Fruit fly (Drosophila melanogaster) whole organism, embryonic: ENCODE results near the gene CG8329.

Experiments used
- Ada2b ChIP-seq: fragments of 200-800 bp; sonication (Bioruptor generic); IDR thresholded peaks from 2 replicates; pipeline ENCODE4 v1.3.6; 2022; ENCODE audit warnings: missing biosample characterization, missing genetic modification characterization
- Aef1 ChIP-seq: fragments of 200-800 bp; sonication (Bioruptor generic); IDR thresholded peaks from 3 replicates; pipeline ENCODE4 v1.3.6; 2022; ENCODE audit warnings: missing biosample characterization, missing genetic modification characterization
- Asciz ChIP-seq: fragments of 200-800 bp; sonication (Bioruptor generic); optimal IDR thresholded peaks from 2 replicates; lab custom pipeline; 2017; ENCODE audit warnings: missing biosample characterization, mild to moderate bottlenecking, missing genetic modification characterization, missing genetic modification reagents
- CG10209 ChIP-seq: fragments of 200-800 bp; sonication (Bioruptor generic); optimal IDR thresholded peaks from 3 replicates; lab custom pipeline; 2017; ENCODE audit warnings: missing biosample characterization, mild to moderate bottlenecking, missing genetic modification characterization, missing genetic modification reagents
- CG12219 ChIP-seq: fragments of 200-800 bp; sonication (Bioruptor generic); optimal IDR thresholded peaks from 3 replicates; lab custom pipeline; 2018; ENCODE audit warnings: missing biosample characterization, mild to moderate bottlenecking, missing genetic modification characterization
- CG12942 ChIP-seq: fragments of 200-800 bp; sonication (Bioruptor generic); optimal IDR thresholded peaks from 3 replicates; lab custom pipeline; 2016; ENCODE audit warnings: missing biosample characterization, missing genetic modification characterization
- CG13624 ChIP-seq: fragments of 200-800 bp; sonication (Bioruptor generic); optimal IDR thresholded peaks from 2 replicates; lab custom pipeline; 2016; ENCODE audit warnings: missing biosample characterization, missing genetic modification characterization
- CG15011 ChIP-seq: fragments of 200-800 bp; sonication (Bioruptor generic); optimal IDR thresholded peaks from 3 replicates; lab custom pipeline; 2018; ENCODE audit warnings: missing biosample characterization, mild to moderate bottlenecking, missing genetic modification characterization
- CG16863 ChIP-seq: fragments of 200-800 bp; sonication (Bioruptor generic); optimal IDR thresholded peaks from 3 replicates; lab custom pipeline; 2016; ENCODE audit warnings: missing biosample characterization, missing genetic modification characterization
- CG2116 ChIP-seq: fragments of 200-800 bp; sonication (Bioruptor generic); optimal IDR thresholded peaks from 3 replicates; lab custom pipeline; 2018; ENCODE audit warnings: missing biosample characterization, mild to moderate bottlenecking, missing genetic modification characterization
- CG2712 ChIP-seq: fragments of 200-800 bp; optimal IDR thresholded peaks from 3 replicates; lab custom pipeline; 2019; ENCODE audit warnings: missing biosample characterization, mild to moderate bottlenecking, missing genetic modification characterization, moderate library complexity
- CG5245 ChIP-seq: fragments of 200-800 bp; sonication (Bioruptor generic); optimal IDR thresholded peaks from 3 replicates; lab custom pipeline; 2016; ENCODE audit warnings: missing biosample characterization, missing genetic modification characterization
- CG6254 ChIP-seq: fragments of 200-800 bp; sonication (Bioruptor generic); optimal IDR thresholded peaks from 3 replicates; lab custom pipeline; 2017; ENCODE audit warnings: mild to moderate bottlenecking, missing biosample characterization, missing genetic modification reagents, missing genetic modification characterization
- CG6765 ChIP-seq: fragments of 200-800 bp; sonication (Bioruptor generic); optimal IDR thresholded peaks from 3 replicates; lab custom pipeline; 2017; ENCODE audit warnings: missing biosample characterization, mild to moderate bottlenecking, missing genetic modification characterization
- CG6813 ChIP-seq: fragments of 200-800 bp; sonication (Bioruptor generic); optimal IDR thresholded peaks from 2 replicates; lab custom pipeline; 2017; ENCODE audit warnings: missing biosample characterization, missing genetic modification characterization, mild to moderate bottlenecking, moderate library complexity, missing genetic modification reagents
- CG8478 ChIP-seq: fragments of >200 bp; optimal IDR thresholded peaks from 2 replicates; lab custom pipeline; 2018
- CG9727 ChIP-seq: fragments of 200-800 bp; sonication (Bioruptor generic); optimal IDR thresholded peaks from 3 replicates; lab custom pipeline; 2017; ENCODE audit warnings: missing biosample characterization, mild to moderate bottlenecking, missing genetic modification characterization
- CTCF ChIP-seq: fragments of 200-800 bp; sonication (Bioruptor generic); optimal IDR thresholded peaks from 2 replicates; lab custom pipeline; 2017; ENCODE audit warnings: missing biosample characterization, mild to moderate bottlenecking, missing genetic modification characterization, moderate library complexity
- Dref ChIP-seq: fragments of 200-800 bp; sonication (Bioruptor generic); IDR thresholded peaks from 2 replicates; pipeline ENCODE4 v1.3.6; 2022; ENCODE audit warnings: missing biosample characterization, missing genetic modification characterization
- Ets97D ChIP-seq: fragments of 200-800 bp; sonication (Bioruptor generic); optimal IDR thresholded peaks from 3 replicates; lab custom pipeline; 2016; ENCODE audit warnings: missing biosample characterization, missing genetic modification characterization
- Gug ChIP-seq: fragments of 200-800 bp; sonication (Bioruptor generic); IDR thresholded peaks from 4 replicates; pipeline ENCODE4 v1.3.6; 2022; ENCODE audit warnings: missing biosample characterization, missing genetic modification characterization
- HLH3B ChIP-seq: fragments of 200-800 bp; sonication (Bioruptor generic); IDR thresholded peaks from 2 replicates; pipeline ENCODE4 v1.3.6; 2022; ENCODE audit warnings: missing biosample characterization, missing genetic modification characterization
- Hr3 ChIP-seq: fragments of 200-800 bp; sonication (Bioruptor generic); optimal IDR thresholded peaks from 3 replicates; lab custom pipeline; 2016; ENCODE audit warnings: missing biosample characterization, missing genetic modification characterization
- Hr78 ChIP-seq, 2 experiments: fragments of 200-800 bp in 1 of 2; fragments of >200 bp in 1 of 2; sonication (Bioruptor generic) in 1 of 2; optimal IDR thresholded peaks; 2 replicates each; lab custom pipeline; 2017 to 2019; ENCODE audit warnings: missing biosample characterization in 2 of 2, missing genetic modification characterization in 2 of 2, mild to moderate bottlenecking in 1 of 2, moderate library complexity in 1 of 2
- Kr ChIP-seq: fragments of 200-800 bp; sonication (Bioruptor generic); optimal IDR thresholded peaks from 2 replicates; lab custom pipeline; 2017; ENCODE audit warnings: missing biosample characterization, mild to moderate bottlenecking, missing genetic modification characterization
- Lim3 ChIP-seq: fragments of 200-800 bp; sonication (Bioruptor generic); IDR thresholded peaks from 2 replicates; pipeline ENCODE4 v1.3.6; 2022; ENCODE audit warnings: missing biosample characterization, missing genetic modification characterization
- Optix ChIP-seq: fragments of 200-800 bp; sonication (Bioruptor generic); IDR thresholded peaks from 3 replicates; pipeline ENCODE4 v1.3.6; 2022; ENCODE audit warnings: missing biosample characterization, missing genetic modification characterization
- Trl ChIP-seq, 3 experiments: fragments of >200 bp in 2 of 3; fragments of 200-800 bp in 1 of 3; sonication (Bioruptor generic) in 1 of 3; optimal IDR thresholded peaks; 2 replicates in 1 of 3; 3 replicates in 2 of 3; lab custom pipeline; 2016 to 2017; ENCODE audit warnings: missing biosample characterization in 1 of 3, missing genetic modification characterization in 1 of 3
- Vsx1 ChIP-seq: fragments of 200-800 bp; sonication (Bioruptor generic); optimal IDR thresholded peaks from 2 replicates; lab custom pipeline; 2017; ENCODE audit warnings: missing biosample characterization, mild to moderate bottlenecking, missing genetic modification characterization, missing genetic modification reagents
- Xrp1 ChIP-seq: fragments of 200-800 bp; sonication (Bioruptor generic); IDR thresholded peaks from 2 replicates; pipeline ENCODE4 v1.3.6; 2022; ENCODE audit warnings: missing biosample characterization, missing genetic modification characterization
- ac ChIP-seq: fragments of 200-800 bp; sonication (Bioruptor generic); optimal IDR thresholded peaks from 3 replicates; lab custom pipeline; 2017; ENCODE audit warnings: missing biosample characterization, mild to moderate bottlenecking, missing genetic modification characterization
- amos ChIP-seq: fragments of 200-800 bp; sonication (Bioruptor generic); IDR thresholded peaks from 2 replicates; pipeline ENCODE4 v1.3.6; 2022; ENCODE audit warnings: missing biosample characterization, missing genetic modification characterization; ENCODE audit not compliant: partially characterized antibody
- ci ChIP-seq: fragments of 200-800 bp; sonication (Bioruptor generic); IDR thresholded peaks from 3 replicates; pipeline ENCODE4 v1.3.6; 2022; ENCODE audit warnings: missing biosample characterization, missing genetic modification characterization
- crc ChIP-seq: fragments of 200-800 bp; sonication (Bioruptor generic); optimal IDR thresholded peaks from 2 replicates; lab custom pipeline; 2016; ENCODE audit warnings: missing biosample characterization, missing genetic modification characterization
- dm ChIP-seq: fragments of 200-800 bp; sonication (Bioruptor generic); optimal IDR thresholded peaks from 3 replicates; lab custom pipeline; 2016; ENCODE audit warnings: missing biosample characterization, missing genetic modification characterization
- fd96Cb ChIP-seq: fragments of 200-800 bp; sonication (Bioruptor generic); optimal IDR thresholded peaks from 2 replicates; lab custom pipeline; 2018; ENCODE audit warnings: missing biosample characterization, mild to moderate bottlenecking, missing genetic modification characterization, moderate library complexity
- fru ChIP-seq: fragments of >200 bp; optimal IDR thresholded peaks from 2 replicates; lab custom pipeline; 2017
- ftz-f1 ChIP-seq: fragments of 200-800 bp; sonication (Bioruptor generic); optimal IDR thresholded peaks from 2 replicates; lab custom pipeline; 2016; ENCODE audit warnings: missing biosample characterization, missing genetic modification characterization
- grn ChIP-seq: fragments of 200-800 bp; sonication (Bioruptor generic); optimal IDR thresholded peaks from 3 replicates; lab custom pipeline; 2017; ENCODE audit warnings: missing biosample characterization, missing genetic modification characterization
- gsb-n ChIP-seq: fragments of 200-800 bp; sonication (Bioruptor generic); optimal IDR thresholded peaks from 3 replicates; lab custom pipeline; 2018; ENCODE audit warnings: missing biosample characterization, mild to moderate bottlenecking, missing genetic modification characterization
- hb ChIP-seq: fragments of 200-800 bp; sonication (Bioruptor generic); IDR thresholded peaks from 3 replicates; pipeline ENCODE4 v1.3.6; 2022; ENCODE audit warnings: missing biosample characterization, missing genetic modification characterization; ENCODE audit not compliant: partially characterized antibody
- her ChIP-seq: fragments of 200-800 bp; sonication (Bioruptor generic); optimal IDR thresholded peaks from 2 replicates; lab custom pipeline; 2016; ENCODE audit warnings: missing biosample characterization, missing genetic modification characterization
- p53 ChIP-seq: fragments of 200-800 bp; sonication (Bioruptor generic); optimal IDR thresholded peaks from 2 replicates; lab custom pipeline; 2016; ENCODE audit warnings: missing biosample characterization, missing genetic modification characterization
- psq ChIP-seq: fragments of 200-800 bp; sonication (Bioruptor generic); optimal IDR thresholded peaks from 2 replicates; lab custom pipeline; 2017; ENCODE audit warnings: missing biosample characterization, missing genetic modification characterization
- sim ChIP-seq: fragments of 200-800 bp; sonication (Bioruptor generic); IDR thresholded peaks from 2 replicates; pipeline ENCODE4 v1.3.6; 2022; ENCODE audit warnings: missing biosample characterization, missing genetic modification characterization
- slp2 ChIP-seq: fragments of 200-800 bp; sonication (Bioruptor generic); optimal IDR thresholded peaks from 2 replicates; lab custom pipeline; 2016; ENCODE audit warnings: missing biosample characterization, missing genetic modification characterization
- sna ChIP-seq: fragments of 200-800 bp; sonication (Bioruptor generic); IDR thresholded peaks from 2 replicates; pipeline ENCODE4 v1.3.6; 2022; ENCODE audit warnings: missing biosample characterization, missing genetic modification characterization; ENCODE audit not compliant: partially characterized antibody
- so ChIP-seq: fragments of 200-800 bp; sonication (Bioruptor generic); IDR thresholded peaks from 3 replicates; pipeline ENCODE4 v1.3.6; 2022; ENCODE audit warnings: missing biosample characterization, missing genetic modification characterization
- sob ChIP-seq: fragments of 200-800 bp; sonication (Bioruptor generic); IDR thresholded peaks from 2 replicates; pipeline ENCODE4 v1.3.6; 2022; ENCODE audit warnings: missing biosample characterization, missing genetic modification characterization
- twi ChIP-seq: fragments of 200-800 bp; optimal IDR thresholded peaks from 2 replicates; lab custom pipeline; 2019; ENCODE audit warnings: missing biosample characterization, mild to moderate bottlenecking, missing genetic modification characterization, moderate library complexity
- vnd ChIP-seq: fragments of 200-800 bp; sonication (Bioruptor generic); IDR thresholded peaks from 3 replicates; pipeline ENCODE4 v1.3.6; 2022; ENCODE audit warnings: missing biosample characterization, missing genetic modification characterization; ENCODE audit not compliant: partially characterized antibody

Gene CG8329

dm6 chr3L:9613960-9614588 lies 23.8 kb upstream of the CG8329 start (continued):
- TF ChIP-seq CG6765 (GFP tag; lab: Kevin White, UChicago) (no peak), CG5245 (GFP tag; lab: Kevin White, UChicago) (peak; percentile 67), CG2712 (no peak), sim (GFP tag; lab: Robert Waterston, UW) (no peak), CG8478 (lab: Kevin White, UChicago) (no peak), CG6813 (GFP tag; lab: Kevin White, UChicago) (no peak), slp2 (GFP tag; lab: Kevin White, UChicago) (no peak), Hr78 (GFP tag; optimal IDR thresholded peaks at IDR 0.05; lab: Kevin White, UChicago) (peak in 1 of 2 experiments; percentile 33), CG16863 (no peak), Ada2b (GFP tag; lab: Robert Waterston, UW) (no peak), dm (GFP tag; lab: Kevin White, UChicago) (no peak), CG10209 (GFP tag; lab: Kevin White, UChicago) (no peak), CG6254 (GFP tag; lab: Kevin White, UChicago) (no peak), Ets97D (GFP tag; lab: Kevin White, UChicago) (peak; percentile 15), her (no peak), Xrp1 (GFP tag; lab: Robert Waterston, UW) (no peak), psq (GFP tag; lab: Kevin White, UChicago) (no peak), so (no peak), ac (GFP tag; lab: Kevin White, UChicago) (no peak), vnd (GFP tag; lab: Robert Waterston, UW) (no peak), grn (GFP tag; lab: Kevin White, UChicago) (no peak), Gug (GFP tag; lab: Robert Waterston, UW) (peak; percentile 71), hb (no peak), ci (GFP tag; lab: Robert Waterston, UW) (no peak), Optix (GFP tag; lab: Robert Waterston, UW) (no peak), fru (lab: Kevin White, UChicago) (no peak), Vsx1 (GFP tag; lab: Kevin White, UChicago) (peak; percentile 42), Asciz (GFP tag; lab: Kevin White, UChicago) (no peak), p53 (GFP tag; lab: Kevin White, UChicago) (peak; percentile 8), Lim3 (GFP tag; lab: Robert Waterston, UW) (no peak), Aef1 (GFP tag; lab: Robert Waterston, UW) (peak; percentile 31; the same call in 1 of the 3 replicates), CG13624 (GFP tag; lab: Kevin White, UChicago) (no peak), sob (GFP tag; lab: Robert Waterston, UW) (peak; percentile 79), HLH3B (peak; percentile 31; the same call in 1 of the 2 replicates), Hr3 (GFP tag; lab: Kevin White, UChicago) (no peak), sna (GFP tag; lab: Robert Waterston, UW) (no peak), ftz-f1 (GFP tag; lab: Kevin White, UChicago) (peak; percentile 51), Trl (optimal IDR thresholded peaks at IDR 0.05; lab: Kevin White, UChicago) (no peak), Trl (GFP tag; optimal IDR thresholded peaks at IDR 0.05; lab: Kevin White, UChicago) (no peak), CG15011 (GFP tag; lab: Kevin White, UChicago) (no peak), CG9727 (no peak), CTCF (peak; percentile 97), Kr (GFP tag; lab: Kevin White, UChicago) (no peak), CG12219 (GFP tag; lab: Kevin White, UChicago) (no peak), crc (GFP tag; lab: Kevin White, UChicago) (no peak), gsb-n (tag; lab: Kevin White, UChicago) (no peak), amos (GFP tag; lab: Robert Waterston, UW) (peak; percentile 39; the same call in 1 of the 2 replicates), twi (tag; lab: Kevin White, UChicago) (no peak), CG12942 (GFP tag; lab: Kevin White, UChicago) (no peak), Dref (GFP tag; lab: Robert Waterston, UW) (peak; percentile 30; the same call in 1 of the 2 replicates), fd96Cb (tag; lab: Kevin White, UChicago) (peak; percentile 25), CG2116 (GFP tag; lab: Kevin White, UChicago) (no peak)
